Worm (Caenorhabditis elegans) whole organism, L2 larva: ENCODE results near the gene ZK1086.2.

Experiments
- aly-2 ChIP-seq: fragments of 150-350 bp; optimal IDR thresholded peaks from 2 replicates; lab custom pipeline; 2014; ENCODE audit warnings: missing biosample characterization, missing genetic modification characterization
- lin-39 ChIP-seq: fragments of 150-350 bp; optimal IDR thresholded peaks from 2 replicates; lab custom pipeline; 2014; ENCODE audit warnings: missing biosample characterization, missing genetic modification reagents, missing genetic modification characterization
- mbf-1 ChIP-seq: sonication (generic microtip); optimal IDR thresholded peaks from 2 replicates; lab custom pipeline; 2017; ENCODE audit warnings: missing biosample characterization, missing genetic modification characterization
- nhr-11 ChIP-seq: fragments of 150-350 bp; optimal IDR thresholded peaks from 2 replicates; lab custom pipeline; 2014; ENCODE audit warnings: missing biosample characterization, missing genetic modification characterization
- nhr-12 ChIP-seq: fragments of 150-350 bp; optimal IDR thresholded peaks from 2 replicates; lab custom pipeline; 2014; ENCODE audit warnings: missing biosample characterization, missing genetic modification characterization
- sma-9 ChIP-seq, 2 experiments: fragments of 150-350 bp in 1 of 2; sonication (generic microtip) in 1 of 2; optimal IDR thresholded peaks; 2 replicates each; lab custom pipeline; 2014 to 2016; ENCODE audit warnings: missing genetic modification characterization in 2 of 2, mild to moderate bottlenecking in 1 of 2, missing biosample characterization in 1 of 2, missing compliant biosample characterization in 1 of 2, missing genetic modification reagents in 1 of 2, moderate library complexity in 1 of 2
- snpc-4 ChIP-seq: fragments of 150-350 bp; optimal IDR thresholded peaks from 2 replicates; lab custom pipeline; 2014; ENCODE audit warnings: missing biosample characterization, missing genetic modification characterization
- unc-62 ChIP-seq: fragments of 150-350 bp; optimal IDR thresholded peaks from 2 replicates; lab custom pipeline; 2014; ENCODE audit warnings: missing biosample characterization, missing genetic modification reagents, missing genetic modification characterization
- zag-1 ChIP-seq: fragments of 150-350 bp; optimal IDR thresholded peaks from 2 replicates; lab custom pipeline; 2014; ENCODE audit warnings: missing biosample characterization, missing genetic modification characterization

DNA sequence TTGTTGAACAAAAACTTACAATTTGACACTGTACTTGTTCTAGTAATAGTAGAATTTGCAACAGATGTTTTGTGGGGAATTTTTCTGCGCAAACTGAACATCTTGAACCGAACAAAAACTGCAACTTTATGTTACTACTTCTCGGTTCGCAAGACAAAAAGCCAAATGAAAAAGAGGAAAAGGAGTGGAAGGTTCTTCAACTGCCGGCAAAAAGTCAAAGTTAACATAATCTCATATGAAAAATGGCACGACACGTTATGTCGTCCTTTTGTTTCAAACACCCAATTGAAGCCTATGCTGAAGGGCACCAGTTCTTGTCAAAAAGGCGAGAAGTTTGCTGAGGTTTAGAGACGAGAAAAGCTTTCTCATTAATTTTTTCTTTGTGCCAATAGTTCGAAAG lies 30.1 kb upstream of the ZK1086.2 start, which contains the start of gene twk-23:
- TF ChIP-seq unc-62 (no peak), sma-9 (GFP tag; optimal IDR thresholded peaks at IDR 0.05; lab: Kevin White, UChicago) (no peak), sma-9 (tag; optimal IDR thresholded peaks at IDR 0.05; lab: Kevin White, UChicago) (no peak), aly-2 (tag; lab: Kevin White, UChicago) (no peak), nhr-11 (no peak), snpc-4 (tag; lab: Kevin White, UChicago) (no peak), zag-1 (tag; lab: Kevin White, UChicago) (no peak), nhr-12 (tag; lab: Kevin White, UChicago) (no peak), lin-39 (no peak), mbf-1 (tag; lab: Kevin White, UChicago) (no peak)
